Worm (Caenorhabditis elegans): ENCODE results near the gene elmd-1.
A peak's percentile ranks its signal among the peaks of the same experiment; 100 is the strongest.
"Not testable (repeated sequence)": the region's sequence is repeated elsewhere in the genome, so short reads cannot be mapped to it uniquely, and the experiment has no call there.

Gene elmd-1

ce11 chrIII:3362220-3362734 is 27.4 kb upstream of the elmd-1 start:
- TF ChIP-seq F26F4.8 (GFP tag; conservative IDR thresholded peaks at IDR 0.05) (0 out of 2 replicates have a peak, but pooled peaks have one; percentile 22), pha-4 (GFP tag; IDR thresholded peaks at IDR 0.05) (peak; percentile 42; the same call in 1 of the 2 replicates)
- TF ChIP-seq pha-4 (tag; optimal IDR thresholded peaks at IDR 0.05) = not testable (repeated sequence)

- TF ChIP-seq skn-1 (tag; optimal IDR thresholded peaks at IDR 0.05) = no peak
- no peak for TF ChIP-seq egl-43 (GFP tag; IDR thresholded peaks at IDR 0.05)
- TF ChIP-seq hlh-30 (tag; optimal IDR thresholded peaks at IDR 0.05; ENCODE audit: insufficient read depth) = peak; percentile 54
- TF ChIP-seq mdl-1 (tag; optimal IDR thresholded peaks at IDR 0.05) = peak in 1 of 2 experiments; percentile 36
- no peak for TF ChIP-seq dve-1 (tag; optimal IDR thresholded peaks at IDR 0.05; ENCODE audit: insufficient read depth)
- peak; percentile 92 for TF ChIP-seq aha-1 (tag)
- no peak for TF ChIP-seq Y5F2A.4 (GFP tag; optimal IDR thresholded peaks at IDR 0.05)
- no peak for TF ChIP-seq mdt-29 (GFP tag; IDR thresholded peaks at IDR 0.05)
- TF ChIP-seq madf-9 (GFP tag; conservative IDR thresholded peaks at IDR 0.05) = no peak
- peak; percentile 1 for TF ChIP-seq nhr-28 (tag; optimal IDR thresholded peaks at IDR 0.05)
- no peak for TF ChIP-seq vab-7 (GFP tag; IDR thresholded peaks at IDR 0.05)
Observed at ce11 chrIII:3367772-3368171, 21.9 kb upstream of the elmd-1 start.

- no peak for TF ChIP-seq dmd-9 (GFP tag; IDR thresholded peaks at IDR 0.05)
- TF ChIP-seq nhr-237 (tag; optimal IDR thresholded peaks at IDR 0.05) = no peak
- TF ChIP-seq dve-1 (tag; optimal IDR thresholded peaks at IDR 0.05; ENCODE audit: insufficient read depth) = peak; percentile 85
- no peak for TF ChIP-seq lin-29 (GFP tag; IDR thresholded peaks at IDR 0.05)
- TF ChIP-seq lin-1 (GFP tag; IDR thresholded peaks at IDR 0.05) = peak; percentile 65; the same call in 1 of the 2 replicates
- peak; percentile 82 for TF ChIP-seq hlh-11 (tag; optimal IDR thresholded peaks at IDR 0.05)
- TF ChIP-seq lsy-2 (tag; optimal IDR thresholded peaks at IDR 0.05) = peak in 1 of 2 experiments; percentile 1
- TF ChIP-seq dmd-6 (GFP tag; IDR thresholded peaks at IDR 0.05) = peak; percentile 96
- peak; percentile 9 for TF ChIP-seq nhr-48 (tag; optimal IDR thresholded peaks at IDR 0.05)
- no peak for TF ChIP-seq Y105C5A.15 (GFP tag; IDR thresholded peaks at IDR 0.05)
- TF ChIP-seq daf-12 (tag; optimal IDR thresholded peaks at IDR 0.05) = no peak
- TF ChIP-seq tra-1 (GFP tag; IDR thresholded peaks at IDR 0.05) = peak; percentile 85; the same call in 1 of the 2 replicates
- TF ChIP-seq php-3 (GFP tag; IDR thresholded peaks at IDR 0.05) = peak; percentile 72; the same call in 1 of the 2 replicates
- TF ChIP-seq pqm-1 (tag; optimal IDR thresholded peaks at IDR 0.05) = peak; percentile 81
- peak; percentile 10 for TF ChIP-seq nhr-102 (tag; optimal IDR thresholded peaks at IDR 0.05)
- TF ChIP-seq daf-16 (GFP tag; optimal IDR thresholded peaks at IDR 0.05) = no peak
- TF ChIP-seq daf-16 (tag; optimal IDR thresholded peaks at IDR 0.05) = peak; percentile 64
- no peak for TF ChIP-seq daf-8 (GFP tag; IDR thresholded peaks at IDR 0.05)
- TF ChIP-seq nhr-10 (tag; optimal IDR thresholded peaks at IDR 0.05) = no peak
- TF ChIP-seq nhr-28 (tag; optimal IDR thresholded peaks at IDR 0.05) = peak; percentile 29
- TF ChIP-seq lin-38 (GFP tag; IDR thresholded peaks at IDR 0.05) = no peak
Observed at ce11 chrIII:3370054-3370453, 19.7 kb upstream of the elmd-1 start, which contains the start of gene prk-2. prk-2 (minus strand) TSS chrIII:3370209.

ce11 chrIII:3370770-3371169 is 18.9 kb upstream of the elmd-1 start:
- TF ChIP-seq lin-13 (GFP tag; optimal IDR thresholded peaks at IDR 0.05) (no peak), pqm-1 (tag; optimal IDR thresholded peaks at IDR 0.05) (peak; percentile 39), unc-130 (GFP tag; optimal IDR thresholded peaks at IDR 0.05) (no peak), daf-16 (GFP tag; optimal IDR thresholded peaks at IDR 0.05) (no peak), daf-16 (tag; optimal IDR thresholded peaks at IDR 0.05) (peak; percentile 53), mep-1 (tag; optimal IDR thresholded peaks at IDR 0.05) (no peak), nhr-41 (GFP tag; IDR thresholded peaks at IDR 0.05) (no peak), dmd-6 (GFP tag; IDR thresholded peaks at IDR 0.05) (peak; percentile 20; the same call in 1 of the 2 replicates), unc-62 (GFP tag; optimal IDR thresholded peaks at IDR 0.05 in 1 of 2) (no peak), unc-62 (tag; optimal IDR thresholded peaks at IDR 0.05) (no peak), dve-1 (tag; optimal IDR thresholded peaks at IDR 0.05; ENCODE audit: insufficient read depth) (peak; percentile 4)

All from whole organism, L4 larva.